Worm (Caenorhabditis elegans) whole organism, L1 larva: ENCODE results near the gene hst-3.2.
A peak's percentile ranks its signal among the peaks of the same experiment; 100 is the strongest.

Experiments
- C16A3.4 ChIP-seq: fragments of 150-350 bp; optimal IDR thresholded peaks from 2 replicates; lab custom pipeline; 2014; ENCODE audit warnings: missing biosample characterization, missing genetic modification characterization
- C34B4.2 ChIP-seq: sonication (generic microtip); optimal IDR thresholded peaks from 2 replicates; lab custom pipeline; 2017; ENCODE audit warnings: mild to moderate bottlenecking, missing genetic modification characterization, missing compliant biosample characterization
- blmp-1 ChIP-seq: fragments of 150-350 bp; optimal IDR thresholded peaks from 2 replicates; lab custom pipeline; 2014; ENCODE audit warnings: missing biosample characterization, missing genetic modification characterization
- ceh-8 ChIP-seq: fragments of 200-800 bp; sonication (Bioruptor generic); optimal IDR thresholded peaks from 2 replicates; lab custom pipeline; 2018; ENCODE audit warnings: mild to moderate bottlenecking, missing genetic modification characterization, moderate library complexity, missing compliant biosample characterization
- ceh-82 ChIP-seq, 3 experiments: fragments of 150-350 bp in 1 of 3; sonication (generic microtip) in 2 of 3; optimal IDR thresholded peaks; 2 replicates each; lab custom pipeline; 2014 to 2017; ENCODE audit warnings: missing biosample characterization in 3 of 3, missing genetic modification characterization in 3 of 3
- ces-1 ChIP-seq: fragments of 150-350 bp; optimal IDR thresholded peaks from 2 replicates; lab custom pipeline; 2014; ENCODE audit warnings: missing biosample characterization, missing genetic modification reagents, missing genetic modification characterization
- dsc-1 ChIP-seq: sonication (generic microtip); optimal IDR thresholded peaks from 2 replicates; lab custom pipeline; 2016; ENCODE audit warnings: mild to moderate bottlenecking, missing genetic modification characterization, missing compliant biosample characterization
- efl-1 ChIP-seq, 4 experiments: fragments of 150-350 bp; optimal IDR thresholded peaks in 3 of 4; peaks in 1 of 4; 1 replicate in 1 of 4; 2 replicates in 3 of 4; lab custom pipeline; 2014; ENCODE audit warnings: missing biosample characterization in 2 of 4, missing genetic modification characterization in 2 of 4, missing genetic modification reagents in 2 of 4
- efl-3 ChIP-seq: fragments of 200-800 bp; sonication (Bioruptor generic); optimal IDR thresholded peaks from 2 replicates; lab custom pipeline; 2018; ENCODE audit warnings: mild to moderate bottlenecking, missing genetic modification characterization, missing compliant biosample characterization
- egl-13 ChIP-seq: sonication (generic microtip); optimal IDR thresholded peaks from 2 replicates; lab custom pipeline; 2016; ENCODE audit warnings: missing genotype, missing genetic modification reagents, missing genetic modification characterization, missing compliant biosample characterization
- egl-27 ChIP-seq, 2 experiments: fragments of 150-350 bp in 1 of 2; sonication (generic microtip); optimal IDR thresholded peaks; 3 replicates each; lab custom pipeline; 2017 to 2018; ENCODE audit warnings: missing biosample characterization in 2 of 2, missing genetic modification characterization in 2 of 2, missing genetic modification reagents in 2 of 2
- elt-2 ChIP-seq: sonication (generic microtip); optimal IDR thresholded peaks from 2 replicates; lab custom pipeline; 2016; ENCODE audit warnings: missing genetic modification characterization, mild to moderate bottlenecking, inconsistent platforms, missing compliant biosample characterization, missing genetic modification reagents
- ets-5 ChIP-seq: fragments of 200-800 bp; sonication (Bioruptor generic); IDR thresholded peaks from 2 replicates; pipeline ENCODE4 v1.3.6; 2022; ENCODE audit warnings: missing genetic modification characterization, missing compliant biosample characterization
- hlh-17 ChIP-seq: fragments of 200-800 bp; sonication (Bioruptor generic); optimal IDR thresholded peaks from 2 replicates; lab custom pipeline; 2018; ENCODE audit warnings: missing genetic modification characterization, mild to moderate bottlenecking, missing compliant biosample characterization, moderate library complexity, borderline replicate concordance
- lin-13 ChIP-seq: fragments of 150-350 bp; optimal IDR thresholded peaks from 2 replicates; lab custom pipeline; 2014; ENCODE audit warnings: missing biosample characterization, missing genetic modification reagents, missing genetic modification characterization
- lin-14 ChIP-seq: fragments of 200-800 bp; sonication (Bioruptor generic); optimal IDR thresholded peaks from 2 replicates; lab custom pipeline; 2018; ENCODE audit warnings: mild to moderate bottlenecking, missing genetic modification characterization, moderate library complexity, missing compliant biosample characterization
- mdl-1 ChIP-seq, 2 experiments: fragments of 150-350 bp; optimal IDR thresholded peaks; 2 replicates each; lab custom pipeline; 2014 to 2017; ENCODE audit warnings: missing biosample characterization in 2 of 2, missing genetic modification characterization in 2 of 2, inconsistent platforms in 1 of 2
- nhr-11 ChIP-seq: fragments of 150-350 bp; optimal IDR thresholded peaks from 2 replicates; lab custom pipeline; 2014; ENCODE audit warnings: missing biosample characterization, missing genetic modification characterization
- nhr-237 ChIP-seq: fragments of 150-350 bp; optimal IDR thresholded peaks from 2 replicates; lab custom pipeline; 2014; ENCODE audit warnings: missing biosample characterization, missing genetic modification characterization
- nhr-47 ChIP-seq: sonication (generic microtip); optimal IDR thresholded peaks from 2 replicates; lab custom pipeline; 2016; ENCODE audit warnings: mild to moderate bottlenecking, missing genetic modification characterization, moderate library complexity, missing compliant biosample characterization
- nhr-71 ChIP-seq: sonication (generic microtip); optimal IDR thresholded peaks from 2 replicates; lab custom pipeline; 2016; ENCODE audit warnings: mild to moderate bottlenecking, missing genetic modification characterization, moderate library complexity, missing compliant biosample characterization
- nhr-76 ChIP-seq: sonication (generic microtip); optimal IDR thresholded peaks from 2 replicates; lab custom pipeline; 2017; ENCODE audit warnings: missing biosample characterization, missing genetic modification characterization
- pag-3 ChIP-seq: sonication (generic microtip); optimal IDR thresholded peaks from 2 replicates; lab custom pipeline; 2017; ENCODE audit warnings: missing genetic modification characterization, mild to moderate bottlenecking, missing compliant biosample characterization, antibody characterized with exemption, borderline replicate concordance; ENCODE audit not compliant: insufficient read depth
- pqm-1 ChIP-seq: sonication (generic microtip); optimal IDR thresholded peaks from 3 replicates; lab custom pipeline; 2017; ENCODE audit warnings: missing biosample characterization, missing genetic modification characterization
- rnt-1 ChIP-seq: sonication (generic microtip); optimal IDR thresholded peaks from 2 replicates; lab custom pipeline; 2016; ENCODE audit warnings: mild to moderate bottlenecking, missing genetic modification characterization, moderate library complexity, missing compliant biosample characterization
- skn-1 ChIP-seq: fragments of 150-350 bp; optimal IDR thresholded peaks from 2 replicates; lab custom pipeline; 2014; ENCODE audit warnings: missing biosample characterization, missing genetic modification characterization
- snpc-4 ChIP-seq: fragments of 150-350 bp; optimal IDR thresholded peaks from 2 replicates; lab custom pipeline; 2014; ENCODE audit warnings: missing biosample characterization, missing genetic modification characterization
- snu-23 ChIP-seq: sonication (generic microtip); optimal IDR thresholded peaks from 2 replicates; lab custom pipeline; 2016; ENCODE audit warnings: missing genetic modification characterization, missing compliant biosample characterization
- sox-4 ChIP-seq: sonication (generic microtip); optimal IDR thresholded peaks from 2 replicates; lab custom pipeline; 2016; ENCODE audit warnings: missing genetic modification characterization, missing compliant biosample characterization
- sptf-1 ChIP-seq: fragments of 150-350 bp; optimal IDR thresholded peaks from 2 replicates; lab custom pipeline; 2014; ENCODE audit warnings: missing biosample characterization, missing genetic modification characterization
- sup-37 ChIP-seq: fragments of 200-800 bp; sonication (Bioruptor generic); optimal IDR thresholded peaks from 2 replicates; lab custom pipeline; 2018; ENCODE audit warnings: mild to moderate bottlenecking, missing genetic modification characterization, missing compliant biosample characterization
- tlp-1 ChIP-seq: fragments of 150-350 bp; optimal IDR thresholded peaks from 2 replicates; lab custom pipeline; 2014; ENCODE audit warnings: missing biosample characterization, missing genetic modification characterization
- unc-130 ChIP-seq: fragments of 150-350 bp; optimal IDR thresholded peaks from 2 replicates; lab custom pipeline; 2017; ENCODE audit warnings: missing biosample characterization, missing genetic modification characterization, inconsistent platforms
- unc-30 ChIP-seq: sonication (generic microtip); optimal IDR thresholded peaks from 2 replicates; lab custom pipeline; 2017; ENCODE audit warnings: missing biosample characterization, missing genetic modification characterization
- unc-98 ChIP-seq: fragments of 200-800 bp; sonication (Bioruptor generic); IDR thresholded peaks from 2 replicates; pipeline ENCODE4 v1.3.6; 2022; ENCODE audit warnings: missing genetic modification characterization, missing compliant biosample characterization
- xbp-1 ChIP-seq: sonication (generic microtip); optimal IDR thresholded peaks from 2 replicates; lab custom pipeline; 2016; ENCODE audit warnings: missing genetic modification characterization, missing compliant biosample characterization
- zag-1 ChIP-seq: fragments of 150-350 bp; optimal IDR thresholded peaks from 2 replicates; lab custom pipeline; 2014; ENCODE audit warnings: missing biosample characterization, missing genetic modification characterization

hst-3.2 gene

ce11 chrX:2943611-2944010 is 19.8 kb upstream of the hst-3.2 start (continued):
- TF ChIP-seq egl-27 (tag; optimal IDR thresholded peaks at IDR 0.05; lab: Kevin White, UChicago) (no peak), efl-3 (GFP tag; lab: Kevin White, UChicago) (no peak)

ce11 chrX:2942327-2942726 is 18.5 kb upstream of the hst-3.2 start:
- peak; percentile 51 for TF ChIP-seq snpc-4 (tag; lab: Kevin White, UChicago)
- TF ChIP-seq tlp-1 (tag; lab: Kevin White, UChicago), result no peak
- no peak for TF ChIP-seq sptf-1 (tag; lab: Kevin White, UChicago)
- TF ChIP-seq unc-98 (GFP tag; lab: Robert Waterston, UW), result no peak
- TF ChIP-seq, all 84 proteins: peak for 1

ce11 chrX:2940572-2940971 is 16.8 kb upstream of the hst-3.2 start, which contains the start of gene pfk-1.1:
pfk-1.1 (plus strand) TSS chrX:2940872.
- TF ChIP-seq ets-5 (GFP tag; lab: Robert Waterston, UW) (no peak), sup-37 (GFP tag; lab: Kevin White, UChicago) (no peak), unc-30 (no peak), lin-13 (GFP tag; lab: Kevin White, UChicago) (no peak), pqm-1 (tag; lab: Kevin White, UChicago) (no peak), elt-2 (tag; lab: Kevin White, UChicago) (no peak), lin-14 (GFP tag; lab: Kevin White, UChicago) (no peak), nhr-76 (tag; lab: Kevin White, UChicago) (no peak)

ce11 chrX:2939526-2939925 is 15.7 kb upstream of the hst-3.2 start:
- TF ChIP-seq nhr-11 (no peak), egl-13 (tag; lab: Kevin White, UChicago) (no peak), blmp-1 (tag; lab: Kevin White, UChicago) (peak; percentile 4), C34B4.2 (tag; lab: Kevin White, UChicago) (no peak), efl-1 (optimal IDR thresholded peaks at IDR 0.05; lab: Kevin White, UChicago) (no peak), efl-1 (GFP tag; optimal IDR thresholded peaks at IDR 0.05 in 1 of 2; lab: Kevin White, UChicago) (peak in 1 of 2 experiments; percentile 36), skn-1 (tag; lab: Kevin White, UChicago) (no peak), lin-14 (GFP tag; lab: Kevin White, UChicago) (peak; percentile 37)

- peak in 1 of 3 experiments; percentile 36 for TF ChIP-seq ceh-82 (tag; optimal IDR thresholded peaks at IDR 0.05; lab: Kevin White, UChicago)
- TF ChIP-seq dsc-1 (tag; lab: Kevin White, UChicago), result peak; percentile 31
- TF ChIP-seq mdl-1 (tag; optimal IDR thresholded peaks at IDR 0.05; lab: Kevin White, UChicago), result no peak
- no peak for TF ChIP-seq zag-1
- TF ChIP-seq xbp-1 (tag; lab: Kevin White, UChicago), result no peak
- no peak for TF ChIP-seq rnt-1
- no peak for TF ChIP-seq hlh-17
- TF ChIP-seq ceh-8 (GFP tag; lab: Kevin White, UChicago), result no peak
- no peak for TF ChIP-seq unc-130 (tag; lab: Kevin White, UChicago)
- TF ChIP-seq pag-3, result peak; percentile 7
- TF ChIP-seq nhr-47 (tag; lab: Kevin White, UChicago), result peak; percentile 4
- TF ChIP-seq egl-27 (tag; optimal IDR thresholded peaks at IDR 0.05; lab: Kevin White, UChicago), result no peak
- no peak for TF ChIP-seq tlp-1 (tag; lab: Kevin White, UChicago)
- TF ChIP-seq efl-1 (optimal IDR thresholded peaks at IDR 0.05; lab: Kevin White, UChicago), result no peak
- no peak for TF ChIP-seq efl-1 (GFP tag; optimal IDR thresholded peaks at IDR 0.05 in 1 of 2; lab: Kevin White, UChicago)
- TF ChIP-seq sptf-1 (tag; lab: Kevin White, UChicago), result no peak
- TF ChIP-seq C16A3.4 (tag; lab: Kevin White, UChicago), result no peak
- no peak for TF ChIP-seq sox-4 (tag; lab: Kevin White, UChicago)
- TF ChIP-seq lin-14 (GFP tag; lab: Kevin White, UChicago), result peak; percentile 66
- TF ChIP-seq ces-1 (GFP tag; lab: Kevin White, UChicago), result peak; percentile 37
- TF ChIP-seq snu-23 (GFP tag; lab: Kevin White, UChicago), result peak; percentile 8
- no peak for TF ChIP-seq nhr-71 (tag; lab: Kevin White, UChicago)
- no peak for TF ChIP-seq nhr-237 (tag; lab: Kevin White, UChicago)
Measured at ce11 chrX:2939085-2939484, 15.3 kb upstream of the hst-3.2 start.
